Worm (Caenorhabditis elegans): ENCODE results near the gene sel-5.

DNA sequence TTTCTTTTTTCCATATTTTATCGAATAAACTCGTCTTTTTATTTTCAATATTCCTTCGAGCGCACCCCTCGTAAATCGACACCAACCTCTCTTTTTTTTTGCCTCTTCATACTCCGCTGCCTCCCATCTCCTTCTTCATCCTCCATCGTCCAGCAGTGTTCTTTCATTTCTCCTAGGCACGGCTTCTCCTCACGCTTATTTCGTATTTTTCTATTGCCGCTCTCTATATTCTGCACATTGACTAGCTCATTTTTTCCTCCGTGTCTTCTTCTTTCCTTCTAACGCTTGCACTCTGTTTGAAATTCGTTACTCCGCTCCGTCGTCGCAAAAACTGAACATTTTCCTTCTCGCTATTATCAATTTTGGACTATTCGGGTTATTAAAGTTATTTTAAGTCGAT is 22.9 kb downstream of the sel-5 start:
- TF ChIP-seq cog-1 (tag; optimal IDR thresholded peaks at IDR 0.05) (no peak), ztf-29 (GFP tag; IDR thresholded peaks at IDR 0.05) (no peak), ref-1 (GFP tag; conservative IDR thresholded peaks at IDR 0.05) (no peak), med-1 (GFP tag; optimal IDR thresholded peaks at IDR 0.05; ENCODE audit: insufficient read depth) (no peak)
